Worm (Caenorhabditis elegans) whole organism, midembryonic: ENCODE measurements around the gene C31H1.2.

ENCODE experiments used
- T22C8.4 ChIP-seq: fragments of 200-800 bp; sonication (Bioruptor generic); IDR thresholded peaks from 2 replicates; pipeline ENCODE4 v1.3.6; 2022; ENCODE audit warnings: missing genetic modification characterization, missing compliant biosample characterization
- cog-1 ChIP-seq: sonication (generic microtip); optimal IDR thresholded peaks from 2 replicates; lab custom pipeline; 2016; ENCODE audit warnings: missing genetic modification characterization, missing compliant biosample characterization
- klf-2 ChIP-seq: fragments of 200-800 bp; sonication (Bioruptor generic); conservative IDR thresholded peaks from 2 replicates; pipeline ENCODE4 v1.3.6; 2022; ENCODE audit warnings: missing genetic modification reagents, missing genetic modification characterization, missing compliant biosample characterization
- med-1 ChIP-seq: sonication (generic microtip); optimal IDR thresholded peaks from 2 replicates; lab custom pipeline; 2017; ENCODE audit warnings: missing genetic modification characterization, mild to moderate bottlenecking, missing compliant biosample characterization, antibody characterized with exemption, missing genetic modification reagents; ENCODE audit not compliant: insufficient read depth
- ref-1 ChIP-seq: fragments of 200-800 bp; sonication (Bioruptor generic); conservative IDR thresholded peaks from 2 replicates; pipeline ENCODE4 v1.3.6; 2022; ENCODE audit warnings: missing genetic modification reagents, missing genetic modification characterization, missing compliant biosample characterization
- ztf-23 ChIP-seq: fragments of 200-800 bp; sonication (Bioruptor generic); IDR thresholded peaks from 2 replicates; pipeline ENCODE4 v1.3.6; 2022; ENCODE audit warnings: missing genetic modification reagents, missing genetic modification characterization, missing compliant biosample characterization
- ztf-29 ChIP-seq: fragments of 200-800 bp; sonication (Bioruptor generic); IDR thresholded peaks from 2 replicates; pipeline ENCODE4 v1.3.6; 2022; ENCODE audit warnings: missing genetic modification reagents, missing genetic modification characterization, missing compliant biosample characterization

DNA sequence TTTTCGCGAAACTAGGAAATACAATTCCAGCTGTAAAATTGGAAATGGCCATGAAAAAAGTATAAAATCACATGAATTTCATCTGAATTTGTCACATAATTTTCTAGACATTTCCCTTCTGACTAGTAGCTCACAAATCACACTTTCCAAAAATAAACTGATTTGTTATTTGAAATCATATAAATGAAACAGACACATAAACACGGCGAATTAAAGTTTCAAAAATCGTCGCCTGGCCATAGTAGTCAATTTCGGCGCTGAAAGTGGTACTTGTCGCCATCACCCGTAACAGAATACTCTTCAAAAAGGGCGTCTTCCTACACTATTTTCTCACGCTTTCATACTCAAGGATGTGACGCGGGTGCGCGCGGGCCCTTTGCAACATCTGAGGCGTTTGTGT, 38.4 kb upstream of the C31H1.2 start:
- no peak for TF ChIP-seq T22C8.4 (GFP tag; lab: Robert Waterston, UW)
- TF ChIP-seq med-1 (GFP tag; lab: Kevin White, UChicago), result no peak
- TF ChIP-seq klf-2 (GFP tag; lab: Robert Waterston, UW), result no peak
- TF ChIP-seq ztf-29 (GFP tag; lab: Robert Waterston, UW), result no peak
- no peak for TF ChIP-seq cog-1
- TF ChIP-seq ref-1 (GFP tag; lab: Robert Waterston, UW), result no peak
- no peak for TF ChIP-seq ztf-23 (GFP tag; lab: Robert Waterston, UW)
